Fruit fly (Drosophila melanogaster) whole organism, embryonic: ENCODE data around the gene EndoGI.
A peak's percentile ranks its signal among the peaks of the same experiment; 100 is the strongest.

Experiments used
- Ada2b ChIP-seq: fragments of 200-800 bp; sonication (Bioruptor generic); IDR thresholded peaks from 2 replicates; pipeline ENCODE4 v1.3.6; 2022; ENCODE audit warnings: missing biosample characterization, missing genetic modification characterization
- Aef1 ChIP-seq: fragments of 200-800 bp; sonication (Bioruptor generic); IDR thresholded peaks from 3 replicates; pipeline ENCODE4 v1.3.6; 2022; ENCODE audit warnings: missing biosample characterization, missing genetic modification characterization
- CG12236 ChIP-seq: fragments of 200-800 bp; sonication (Bioruptor generic); optimal IDR thresholded peaks from 2 replicates; lab custom pipeline; 2016; ENCODE audit warnings: missing biosample characterization, missing genetic modification characterization
- CG14860 ChIP-seq: fragments of 200-800 bp; sonication (Bioruptor generic); IDR thresholded peaks from 3 replicates; pipeline ENCODE4 v1.3.6; 2022; ENCODE audit warnings: missing biosample characterization, missing genetic modification characterization; ENCODE audit not compliant: partially characterized antibody
- CG16813 ChIP-seq: fragments of 200-800 bp; sonication (Bioruptor generic); IDR thresholded peaks from 3 replicates; pipeline ENCODE4 v1.3.6; 2022; ENCODE audit warnings: missing biosample characterization, missing genetic modification characterization; ENCODE audit not compliant: partially characterized antibody
- CG17328 ChIP-seq: fragments of 200-800 bp; sonication (Bioruptor generic); IDR thresholded peaks from 2 replicates; pipeline ENCODE4 v1.3.6; 2022; ENCODE audit warnings: missing biosample characterization, missing genetic modification characterization
- CG18011 ChIP-seq: fragments of 200-800 bp; sonication (Bioruptor generic); optimal IDR thresholded peaks from 2 replicates; lab custom pipeline; 2017; ENCODE audit warnings: missing biosample characterization, missing genetic modification characterization, mild to moderate bottlenecking, moderate library complexity, missing genotype
- CG18599 ChIP-seq: fragments of 200-800 bp; sonication (Bioruptor generic); optimal IDR thresholded peaks from 3 replicates; lab custom pipeline; 2017; ENCODE audit warnings: missing biosample characterization, missing genetic modification characterization, mild to moderate bottlenecking, moderate library complexity, missing genetic modification reagents
- CG2116 ChIP-seq: fragments of 200-800 bp; sonication (Bioruptor generic); optimal IDR thresholded peaks from 3 replicates; lab custom pipeline; 2018; ENCODE audit warnings: missing biosample characterization, mild to moderate bottlenecking, missing genetic modification characterization
- CG30403 ChIP-seq: fragments of 200-800 bp; sonication (Bioruptor generic); optimal IDR thresholded peaks from 3 replicates; lab custom pipeline; 2016; ENCODE audit warnings: missing biosample characterization, missing genetic modification characterization
- CG30431 ChIP-seq: fragments of 200-800 bp; sonication (Bioruptor generic); optimal IDR thresholded peaks from 2 replicates; lab custom pipeline; 2017; ENCODE audit warnings: missing biosample characterization, missing genetic modification characterization
- CG3163 ChIP-seq: fragments of 200-800 bp; sonication (Bioruptor generic); optimal IDR thresholded peaks from 3 replicates; lab custom pipeline; 2016; ENCODE audit warnings: missing biosample characterization, missing genetic modification characterization
- CG32767 ChIP-seq: fragments of 200-800 bp; sonication (Bioruptor generic); IDR thresholded peaks from 2 replicates; pipeline ENCODE4 v1.3.6; 2022; ENCODE audit warnings: missing biosample characterization, missing genetic modification characterization
- CG33213 ChIP-seq: fragments of 200-800 bp; sonication (Bioruptor generic); optimal IDR thresholded peaks from 3 replicates; lab custom pipeline; 2016; ENCODE audit warnings: missing biosample characterization, missing genetic modification characterization
- CG42726 ChIP-seq: fragments of 200-800 bp; sonication (Bioruptor generic); IDR thresholded peaks from 2 replicates; pipeline ENCODE4 v1.3.6; 2022; ENCODE audit warnings: missing biosample characterization, missing genetic modification characterization; ENCODE audit not compliant: partially characterized antibody
- CG5180 ChIP-seq: fragments of 200-800 bp; sonication (Bioruptor generic); optimal IDR thresholded peaks from 3 replicates; lab custom pipeline; 2017; ENCODE audit warnings: missing biosample characterization, missing genetic modification characterization, mild to moderate bottlenecking, moderate library complexity, missing genetic modification reagents
- CG6765 ChIP-seq: fragments of 200-800 bp; sonication (Bioruptor generic); optimal IDR thresholded peaks from 3 replicates; lab custom pipeline; 2017; ENCODE audit warnings: missing biosample characterization, mild to moderate bottlenecking, missing genetic modification characterization
- CG7556 ChIP-seq: fragments of 200-800 bp; sonication (Bioruptor generic); optimal IDR thresholded peaks from 2 replicates; lab custom pipeline; 2017; ENCODE audit warnings: missing biosample characterization, mild to moderate bottlenecking, missing genetic modification characterization
- CG8290 ChIP-seq, 3 experiments: fragments of 200-800 bp; sonication (Bioruptor generic); optimal IDR thresholded peaks; 2 replicates each; lab custom pipeline; 2016 to 2019; ENCODE audit warnings: missing biosample characterization in 3 of 3, missing genetic modification characterization in 3 of 3, mild to moderate bottlenecking in 2 of 3, moderate library complexity in 1 of 3
- CG8944 ChIP-seq: fragments of 200-800 bp; sonication (Bioruptor generic); optimal IDR thresholded peaks from 3 replicates; lab custom pipeline; 2016; ENCODE audit warnings: missing biosample characterization, missing genetic modification characterization
- Chrac-16 ChIP-seq: fragments of 200-800 bp; sonication (Bioruptor generic); optimal IDR thresholded peaks from 3 replicates; lab custom pipeline; 2016; ENCODE audit warnings: missing biosample characterization, missing genetic modification characterization
- Dip2 ChIP-seq: fragments of 200-800 bp; sonication (Bioruptor generic); IDR thresholded peaks from 2 replicates; pipeline ENCODE4 v1.3.6; 2022; ENCODE audit warnings: missing biosample characterization, missing genetic modification characterization
- Dip3 ChIP-seq: fragments of 200-800 bp; sonication (Bioruptor generic); optimal IDR thresholded peaks from 3 replicates; lab custom pipeline; 2016; ENCODE audit warnings: missing biosample characterization, missing genetic modification characterization
- E2f1 ChIP-seq: fragments of 200-800 bp; sonication (Bioruptor generic); IDR thresholded peaks from 2 replicates; pipeline ENCODE4 v1.3.6; 2022; ENCODE audit warnings: missing biosample characterization, missing genetic modification characterization
- HLHmδ ChIP-seq: fragments of 200-800 bp; sonication (Bioruptor generic); optimal IDR thresholded peaks from 2 replicates; lab custom pipeline; 2018; ENCODE audit warnings: missing biosample characterization, mild to moderate bottlenecking, missing genetic modification characterization, moderate library complexity
- HmgZ ChIP-seq: fragments of 200-800 bp; sonication (Bioruptor generic); optimal IDR thresholded peaks from 2 replicates; lab custom pipeline; 2018; ENCODE audit warnings: missing biosample characterization, mild to moderate bottlenecking, missing genetic modification characterization
- Hr39 ChIP-seq: fragments of >200 bp; optimal IDR thresholded peaks from 2 replicates; lab custom pipeline; 2017
- Hr51 ChIP-seq, 2 experiments: fragments of 200-800 bp; sonication (Bioruptor generic); optimal IDR thresholded peaks; 2 replicates in 1 of 2; 3 replicates in 1 of 2; lab custom pipeline; 2016 to 2018; ENCODE audit warnings: missing biosample characterization in 2 of 2, missing genetic modification characterization in 2 of 2, mild to moderate bottlenecking in 1 of 2, moderate library complexity in 1 of 2
- Spps ChIP-seq: fragments of 200-800 bp; sonication (Bioruptor generic); optimal IDR thresholded peaks from 2 replicates; lab custom pipeline; 2018; ENCODE audit warnings: missing biosample characterization, mild to moderate bottlenecking, missing genetic modification characterization
- Vsx1 ChIP-seq: fragments of 200-800 bp; sonication (Bioruptor generic); optimal IDR thresholded peaks from 2 replicates; lab custom pipeline; 2017; ENCODE audit warnings: missing biosample characterization, mild to moderate bottlenecking, missing genetic modification characterization, missing genetic modification reagents
- bcd ChIP-seq: fragments of 200-800 bp; sonication (Bioruptor generic); optimal IDR thresholded peaks from 2 replicates; lab custom pipeline; 2017; ENCODE audit warnings: missing biosample characterization, mild to moderate bottlenecking, missing genetic modification characterization
- br ChIP-seq: fragments of >200 bp; optimal IDR thresholded peaks from 2 replicates; lab custom pipeline; 2017
- ftz-f1 ChIP-seq: fragments of 200-800 bp; sonication (Bioruptor generic); optimal IDR thresholded peaks from 2 replicates; lab custom pipeline; 2016; ENCODE audit warnings: missing biosample characterization, missing genetic modification characterization
- insv ChIP-seq, 2 experiments: fragments of 200-800 bp; sonication (Bioruptor generic); optimal IDR thresholded peaks; 3 replicates each; lab custom pipeline; 2016 to 2018; ENCODE audit warnings: missing biosample characterization in 2 of 2, missing genetic modification characterization in 2 of 2
- jigr1 ChIP-seq: fragments of 200-800 bp; sonication (Bioruptor generic); IDR thresholded peaks from 3 replicates; pipeline ENCODE4 v1.3.6; 2022; ENCODE audit warnings: missing biosample characterization, missing genetic modification characterization
- ken ChIP-seq: fragments of 200-800 bp; sonication (Bioruptor generic); IDR thresholded peaks from 3 replicates; pipeline ENCODE4 v1.3.6; 2022; ENCODE audit warnings: missing biosample characterization, missing genetic modification characterization
- lola ChIP-seq, 3 experiments: fragments of >200 bp in 2 of 3; fragments of 200-800 bp in 1 of 3; sonication (Bioruptor generic) in 1 of 3; optimal IDR thresholded peaks; 2 replicates each; lab custom pipeline; 2017 to 2019; ENCODE audit warnings: missing biosample characterization in 3 of 3, missing genetic modification characterization in 3 of 3, mild to moderate bottlenecking in 1 of 3, moderate library complexity in 1 of 3
- nmo ChIP-seq: fragments of 200-800 bp; sonication (Bioruptor generic); optimal IDR thresholded peaks from 2 replicates; lab custom pipeline; 2018; ENCODE audit warnings: missing biosample characterization, mild to moderate bottlenecking, missing genetic modification characterization, moderate library complexity
- org-1 ChIP-seq: fragments of 200-800 bp; sonication (Bioruptor generic); optimal IDR thresholded peaks from 2 replicates; lab custom pipeline; 2017; ENCODE audit warnings: missing biosample characterization, missing genetic modification characterization
- pho ChIP-seq: fragments of 200-800 bp; sonication (Bioruptor generic); optimal IDR thresholded peaks from 2 replicates; lab custom pipeline; 2016; ENCODE audit warnings: missing biosample characterization, missing genetic modification characterization
- shn ChIP-seq: fragments of 200-800 bp; sonication (Bioruptor generic); optimal IDR thresholded peaks from 3 replicates; lab custom pipeline; 2016; ENCODE audit warnings: missing biosample characterization, missing genetic modification characterization
- sim ChIP-seq: fragments of 200-800 bp; sonication (Bioruptor generic); IDR thresholded peaks from 2 replicates; pipeline ENCODE4 v1.3.6; 2022; ENCODE audit warnings: missing biosample characterization, missing genetic modification characterization
- sna ChIP-seq: fragments of 200-800 bp; sonication (Bioruptor generic); IDR thresholded peaks from 2 replicates; pipeline ENCODE4 v1.3.6; 2022; ENCODE audit warnings: missing biosample characterization, missing genetic modification characterization; ENCODE audit not compliant: partially characterized antibody
- sqz ChIP-seq: fragments of 200-800 bp; sonication (Bioruptor generic); optimal IDR thresholded peaks from 3 replicates; lab custom pipeline; 2018; ENCODE audit warnings: missing biosample characterization, mild to moderate bottlenecking, missing genetic modification characterization
- sug ChIP-seq: fragments of 200-800 bp; optimal IDR thresholded peaks from 2 replicates; lab custom pipeline; 2019; ENCODE audit warnings: missing biosample characterization, mild to moderate bottlenecking, missing genetic modification characterization, moderate library complexity
- tgo ChIP-seq: fragments of 200-800 bp; sonication (Bioruptor generic); IDR thresholded peaks from 3 replicates; pipeline ENCODE4 v1.3.6; 2022; ENCODE audit warnings: missing biosample characterization, missing genetic modification characterization
- tin ChIP-seq: fragments of 200-800 bp; sonication (Bioruptor generic); optimal IDR thresholded peaks from 3 replicates; lab custom pipeline; 2016; ENCODE audit warnings: missing biosample characterization, missing genetic modification characterization
- tio ChIP-seq: fragments of 200-800 bp; sonication (Bioruptor generic); optimal IDR thresholded peaks from 2 replicates; lab custom pipeline; 2017; ENCODE audit warnings: missing biosample characterization, missing genetic modification characterization, inconsistent platforms
- tna ChIP-seq: fragments of 200-800 bp; sonication (Bioruptor generic); IDR thresholded peaks from 2 replicates; pipeline ENCODE4 v1.3.6; 2022; ENCODE audit warnings: missing biosample characterization, missing genetic modification characterization; ENCODE audit not compliant: partially characterized antibody
- zen ChIP-seq: fragments of 200-800 bp; sonication (Bioruptor generic); optimal IDR thresholded peaks from 3 replicates; lab custom pipeline; 2018; ENCODE audit warnings: missing biosample characterization, mild to moderate bottlenecking, missing genetic modification characterization, moderate library complexity

Gene EndoGI

DNA sequence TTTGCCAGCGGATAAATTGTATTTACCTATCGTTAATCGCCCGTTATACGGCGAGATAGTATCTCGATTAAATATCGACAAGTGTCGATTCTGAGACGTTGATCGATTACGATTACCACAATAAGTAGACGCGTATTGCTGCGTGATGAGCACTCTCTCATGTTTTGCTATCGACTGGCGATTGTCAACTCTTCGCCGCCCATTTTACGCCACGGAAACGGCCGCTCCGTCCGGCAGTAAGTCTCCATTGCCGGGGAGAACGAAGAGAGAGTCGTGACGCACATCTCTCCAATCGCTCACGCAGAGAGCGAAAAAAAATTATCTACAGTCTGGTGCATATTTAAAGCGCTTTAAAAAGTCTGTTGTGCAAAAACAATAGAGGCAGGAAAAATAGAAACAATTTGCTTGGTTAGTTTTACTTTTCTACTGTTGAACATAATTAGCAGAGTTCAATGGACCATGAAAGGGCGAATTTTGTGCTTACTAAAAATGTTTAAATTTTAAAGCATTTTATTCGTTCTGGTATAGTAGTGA lies 5.8 kb upstream of the EndoGI start, which contains the start of gene CG46309 (continued):
- no peak for TF ChIP-seq CG17328 (GFP tag; lab: Robert Waterston, UW)
- no peak for TF ChIP-seq sim (GFP tag; lab: Robert Waterston, UW)
- no peak for TF ChIP-seq lola (GFP tag; optimal IDR thresholded peaks at IDR 0.05; lab: Kevin White, UChicago)
- TF ChIP-seq jigr1 (GFP tag; lab: Robert Waterston, UW) = no peak
- no peak for TF ChIP-seq ken (GFP tag; lab: Robert Waterston, UW)
- TF ChIP-seq CG30431 (GFP tag; lab: Kevin White, UChicago) = no peak
- TF ChIP-seq org-1 = no peak
- no peak; the same call in 1 of the 2 replicates for TF ChIP-seq CG42726 (GFP tag; lab: Robert Waterston, UW)
- TF ChIP-seq CG16813 (GFP tag; lab: Robert Waterston, UW) = peak; percentile 89; the same call in 2 of the 3 replicates
- TF ChIP-seq CG8944 (GFP tag; lab: Kevin White, UChicago) = no peak
- no peak for TF ChIP-seq Hr39 (lab: Kevin White, UChicago)
- no peak for TF ChIP-seq ftz-f1
- no peak for TF ChIP-seq bcd (GFP tag; lab: Kevin White, UChicago)
- TF ChIP-seq shn (GFP tag; lab: Kevin White, UChicago) = no peak
- TF ChIP-seq CG7556 (GFP tag; lab: Kevin White, UChicago) = peak; percentile 50
- peak; percentile 12 for TF ChIP-seq sug (tag; lab: Kevin White, UChicago)
- no peak for TF ChIP-seq CG33213 (GFP tag; lab: Kevin White, UChicago)
- TF ChIP-seq insv (GFP tag; optimal IDR thresholded peaks at IDR 0.05; lab: Kevin White, UChicago) = no peak
- TF ChIP-seq CG6765 (GFP tag; lab: Kevin White, UChicago) = peak; percentile 17
- TF ChIP-seq Spps = no peak
- no peak for TF ChIP-seq HLHmδ (GFP tag; lab: Kevin White, UChicago)
- no peak for TF ChIP-seq Chrac-16 (GFP tag; lab: Kevin White, UChicago)
- TF ChIP-seq Dip2 = no peak
- peak; percentile 92 for TF ChIP-seq sna (GFP tag; lab: Robert Waterston, UW)
- TF ChIP-seq tgo (GFP tag; lab: Robert Waterston, UW) = no peak
- no peak for TF ChIP-seq Ada2b
- no peak for TF ChIP-seq zen (tag; lab: Kevin White, UChicago)
- TF ChIP-seq Dip3 (GFP tag; lab: Kevin White, UChicago) = no peak
- peak; percentile 95 for TF ChIP-seq CG14860 (GFP tag; lab: Robert Waterston, UW)
- TF ChIP-seq CG2116 (GFP tag; lab: Kevin White, UChicago) = peak; percentile 59
- TF ChIP-seq Vsx1 (GFP tag; lab: Kevin White, UChicago) = peak; percentile 2
- TF ChIP-seq sqz (GFP tag; lab: Kevin White, UChicago) = peak; percentile 26
- peak in 1 of 2 experiments; percentile 31 for TF ChIP-seq Hr51 (GFP tag; optimal IDR thresholded peaks at IDR 0.05; lab: Kevin White, UChicago)
- TF ChIP-seq br = no peak
- no peak for TF ChIP-seq CG12236 (GFP tag; lab: Kevin White, UChicago)
- peak; percentile 21 for TF ChIP-seq tio (GFP tag; lab: Kevin White, UChicago)
- TF ChIP-seq CG18599 = peak; percentile 0
- peak; percentile 46 for TF ChIP-seq HmgZ (tag; lab: Kevin White, UChicago)
- no peak for TF ChIP-seq CG32767 (GFP tag; lab: Robert Waterston, UW)
- no peak for TF ChIP-seq CG5180
- no peak for TF ChIP-seq Aef1 (GFP tag; lab: Robert Waterston, UW)
- TF ChIP-seq CG8290 (GFP tag; optimal IDR thresholded peaks at IDR 0.05; lab: Kevin White, UChicago) = peak; percentile 94
- peak; percentile 76 to 90 for TF ChIP-seq CG8290 (tag; optimal IDR thresholded peaks at IDR 0.05; lab: Kevin White, UChicago)
- TF ChIP-seq CG3163 (GFP tag; lab: Kevin White, UChicago) = peak; percentile 36
- TF ChIP-seq E2f1 (GFP tag; lab: Robert Waterston, UW) = no peak
- peak; percentile 58 for TF ChIP-seq CG30403 (GFP tag; lab: Kevin White, UChicago)
- TF ChIP-seq tin (GFP tag; lab: Kevin White, UChicago) = peak; percentile 4
- peak; percentile 99 for TF ChIP-seq tna
- TF ChIP-seq CG18011 (GFP tag; lab: Kevin White, UChicago) = no peak
- no peak for TF ChIP-seq nmo (GFP tag; lab: Kevin White, UChicago)
- TF ChIP-seq pho (GFP tag; lab: Kevin White, UChicago) = peak; percentile 48
